Worm (Caenorhabditis elegans) whole organism, young adult: Measurements from ENCODE around the gene grd-3.

ENCODE experiments used
- C17E4.6 ChIP-seq: fragments of 200-800 bp; sonication (Bioruptor generic); IDR thresholded peaks from 2 replicates; pipeline ENCODE4 v1.3.6; 2022; ENCODE audit warnings: missing genetic modification reagents, missing genetic modification characterization, missing compliant biosample characterization
- D2030.7 ChIP-seq: fragments of 200-800 bp; sonication (Bioruptor generic); IDR thresholded peaks from 2 replicates; pipeline ENCODE4 v1.3.6; 2022; ENCODE audit warnings: missing genetic modification reagents, missing genetic modification characterization, missing compliant biosample characterization
- F10E7.11 ChIP-seq: sonication (generic microtip); optimal IDR thresholded peaks from 2 replicates; lab custom pipeline; 2017; ENCODE audit warnings: mild to moderate bottlenecking, missing genetic modification characterization, moderate library complexity, missing compliant biosample characterization
- F57A8.1 ChIP-seq: fragments of 200-800 bp; sonication (Bioruptor generic); optimal IDR thresholded peaks from 2 replicates; lab custom pipeline; 2018; ENCODE audit warnings: mild to moderate bottlenecking, missing genetic modification characterization, moderate library complexity, missing compliant biosample characterization
- T07F8.4 ChIP-seq: sonication (generic microtip); optimal IDR thresholded peaks from 2 replicates; lab custom pipeline; 2016; ENCODE audit warnings: mild to moderate bottlenecking, missing genetic modification characterization, moderate library complexity, missing compliant biosample characterization
- Y53F4B.3 ChIP-seq: fragments of 200-800 bp; sonication (Bioruptor generic); IDR thresholded peaks from 2 replicates; pipeline ENCODE4 v1.3.6; 2022; ENCODE audit warnings: missing genetic modification reagents, missing genetic modification characterization, missing compliant biosample characterization
- Y56A3A.18 ChIP-seq: fragments of 200-800 bp; sonication (Bioruptor generic); IDR thresholded peaks from 2 replicates; pipeline ENCODE4 v1.3.6; 2022; ENCODE audit warnings: missing genetic modification reagents, missing genetic modification characterization, missing compliant biosample characterization
- Y95B8A.8 ChIP-seq: fragments of 200-800 bp; sonication (Bioruptor generic); IDR thresholded peaks from 2 replicates; pipeline ENCODE4 v1.3.6; 2022; ENCODE audit warnings: missing genetic modification reagents, missing genetic modification characterization, missing compliant biosample characterization
- ZK185.1 ChIP-seq: sonication (generic microtip); optimal IDR thresholded peaks from 2 replicates; lab custom pipeline; 2016; ENCODE audit warnings: mild to moderate bottlenecking, missing genetic modification characterization, missing compliant biosample characterization; ENCODE audit not compliant: poor library complexity, severe bottlenecking
- akir-1 ChIP-seq: fragments of 200-800 bp; sonication (Bioruptor generic); optimal IDR thresholded peaks from 2 replicates; lab custom pipeline; 2018; ENCODE audit warnings: mild to moderate bottlenecking, missing genetic modification characterization, moderate library complexity, missing compliant biosample characterization
- athp-1 ChIP-seq: sonication (generic microtip); optimal IDR thresholded peaks from 2 replicates; lab custom pipeline; 2017; ENCODE audit warnings: mild to moderate bottlenecking, missing genetic modification characterization, missing compliant biosample characterization
- attf-3 ChIP-seq: fragments of 200-800 bp; sonication (Bioruptor generic); conservative IDR thresholded peaks from 2 replicates; pipeline ENCODE4 v1.3.6; 2022; ENCODE audit warnings: missing genetic modification reagents, missing genetic modification characterization, missing compliant biosample characterization
- bed-1 ChIP-seq: fragments of 200-800 bp; sonication (Bioruptor generic); IDR thresholded peaks from 2 replicates; pipeline ENCODE4 v1.3.6; 2022; ENCODE audit warnings: missing genetic modification reagents, missing genetic modification characterization, missing compliant biosample characterization
- ceh-79 ChIP-seq: sonication (generic microtip); optimal IDR thresholded peaks from 2 replicates; lab custom pipeline; 2017; ENCODE audit warnings: mild to moderate bottlenecking, missing genetic modification characterization, missing compliant biosample characterization
- ceh-91 ChIP-seq: fragments of 200-800 bp; sonication (Bioruptor generic); IDR thresholded peaks from 2 replicates; pipeline ENCODE4 v1.3.6; 2022; ENCODE audit warnings: missing genetic modification reagents, missing genetic modification characterization, missing compliant biosample characterization
- die-1 ChIP-seq: sonication (generic microtip); optimal IDR thresholded peaks from 2 replicates; lab custom pipeline; 2016; ENCODE audit warnings: missing genotype, mild to moderate bottlenecking, missing genetic modification characterization, missing compliant biosample characterization
- egrh-3 ChIP-seq: fragments of 200-800 bp; sonication (Bioruptor generic); IDR thresholded peaks from 2 replicates; pipeline ENCODE4 v1.3.6; 2022; ENCODE audit warnings: missing genetic modification reagents, missing genetic modification characterization, missing compliant biosample characterization
- ets-4 ChIP-seq: fragments of 200-800 bp; sonication (Bioruptor generic); optimal IDR thresholded peaks from 2 replicates; lab custom pipeline; 2018; ENCODE audit warnings: mild to moderate bottlenecking, missing genetic modification characterization, missing compliant biosample characterization
- hlh-12 ChIP-seq: sonication (generic microtip); optimal IDR thresholded peaks from 2 replicates; lab custom pipeline; 2016; ENCODE audit warnings: missing genetic modification characterization, missing compliant biosample characterization
- hmg-1.2 ChIP-seq: fragments of 200-800 bp; sonication (Bioruptor generic); IDR thresholded peaks from 2 replicates; pipeline ENCODE4 v1.3.6; 2022; ENCODE audit warnings: missing genetic modification reagents, missing genetic modification characterization, missing compliant biosample characterization
- hsf-1 ChIP-seq: fragments of 200-800 bp; sonication (Bioruptor generic); IDR thresholded peaks from 2 replicates; pipeline ENCODE4 v1.3.6; 2022; ENCODE audit warnings: missing genetic modification reagents, missing genetic modification characterization, missing compliant biosample characterization
- let-526 ChIP-seq: fragments of 200-800 bp; sonication (Bioruptor generic); IDR thresholded peaks from 2 replicates; pipeline ENCODE4 v1.3.6; 2022; ENCODE audit warnings: missing genetic modification reagents, missing genetic modification characterization, missing compliant biosample characterization
- lin-40 ChIP-seq: sonication (generic microtip); optimal IDR thresholded peaks from 2 replicates; lab custom pipeline; 2016; ENCODE audit warnings: missing genetic modification characterization, mild to moderate bottlenecking, missing compliant biosample characterization, missing genotype, missing genetic modification reagents
- lin-54 ChIP-seq: fragments of 200-800 bp; sonication (Bioruptor generic); optimal IDR thresholded peaks from 2 replicates; lab custom pipeline; 2018; ENCODE audit warnings: mild to moderate bottlenecking, missing genetic modification characterization, missing compliant biosample characterization
- lsy-27 ChIP-seq: sonication (generic microtip); optimal IDR thresholded peaks from 2 replicates; lab custom pipeline; 2017; ENCODE audit warnings: missing genetic modification characterization, mild to moderate bottlenecking, missing compliant biosample characterization, antibody characterized with exemption, missing genotype, borderline replicate concordance; ENCODE audit not compliant: insufficient read depth
- mes-4 ChIP-seq: sonication (generic microtip); optimal IDR thresholded peaks from 2 replicates; lab custom pipeline; 2016; ENCODE audit warnings: missing genotype, missing genetic modification characterization, missing compliant biosample characterization
- nfya-1 ChIP-seq: sonication (generic microtip); optimal IDR thresholded peaks from 2 replicates; lab custom pipeline; 2017; ENCODE audit warnings: antibody characterized with exemption, missing compliant biosample characterization, missing genetic modification characterization, borderline replicate concordance; ENCODE audit not compliant: insufficient read depth
- nfyb-1 ChIP-seq: fragments of 200-800 bp; sonication (Bioruptor generic); IDR thresholded peaks from 2 replicates; pipeline ENCODE4 v1.3.6; 2022; ENCODE audit warnings: missing genetic modification reagents, missing genetic modification characterization, missing compliant biosample characterization
- repo-1 ChIP-seq: sonication (generic microtip); optimal IDR thresholded peaks from 2 replicates; lab custom pipeline; 2017; ENCODE audit warnings: mild to moderate bottlenecking, missing genetic modification characterization, missing compliant biosample characterization
- unc-130 ChIP-seq: sonication (generic microtip); optimal IDR thresholded peaks from 2 replicates; lab custom pipeline; 2016; ENCODE audit warnings: missing genetic modification reagents, missing genetic modification characterization, missing compliant biosample characterization
- xnd-1 ChIP-seq: sonication (generic microtip); optimal IDR thresholded peaks from 2 replicates; lab custom pipeline; 2016; ENCODE audit warnings: missing genotype, missing genetic modification reagents, missing genetic modification characterization, missing compliant biosample characterization
- zfh-2 ChIP-seq: fragments of 200-800 bp; sonication (Bioruptor generic); conservative IDR thresholded peaks from 2 replicates; pipeline ENCODE4 v1.3.6; 2022; ENCODE audit warnings: missing genetic modification reagents, missing genetic modification characterization, missing compliant biosample characterization
- zim-3 ChIP-seq: sonication (generic microtip); optimal IDR thresholded peaks from 2 replicates; lab custom pipeline; 2017; ENCODE audit warnings: mild to moderate bottlenecking, missing genetic modification characterization, moderate library complexity, missing compliant biosample characterization
- ztf-18 ChIP-seq: sonication (generic microtip); optimal IDR thresholded peaks from 2 replicates; lab custom pipeline; 2016; ENCODE audit warnings: missing genotype, mild to moderate bottlenecking, missing genetic modification characterization, missing compliant biosample characterization
- ztf-6 ChIP-seq: fragments of 200-800 bp; sonication (Bioruptor generic); IDR thresholded peaks from 2 replicates; pipeline ENCODE4 v1.3.6; 2022; ENCODE audit warnings: missing genetic modification reagents, missing genetic modification characterization, missing compliant biosample characterization

grd-3 gene

ce11 chrIV:3477124-3477523, 37.7 kb downstream of the grd-3 start, which contains the start of gene srz-69:
srz-69 (minus strand) TSS chrIV:3477224.
- TF ChIP-seq zim-3 (tag; lab: Kevin White, UChicago) (no peak), xnd-1 (tag; lab: Kevin White, UChicago) (no peak), nfyb-1 (GFP tag; lab: Robert Waterston, UW) (no peak), nfya-1 (no peak), zfh-2 (GFP tag; lab: Robert Waterston, UW) (no peak), ztf-6 (GFP tag; lab: Robert Waterston, UW) (no peak), D2030.7 (GFP tag; lab: Robert Waterston, UW) (no peak), athp-1 (tag; lab: Kevin White, UChicago) (no peak)

ce11 chrIV:3478911-3479385, 39.5 kb downstream of the grd-3 start, which contains the start of the genes srz-70 and C09G12.5:
srz-70 (minus strand) TSS chrIV:3479011.
C09G12.5 (plus strand) TSS chrIV:3479335.
- no peak for TF ChIP-seq Y56A3A.18
- TF ChIP-seq hmg-1.2 (GFP tag; lab: Robert Waterston, UW) = no peak
- no peak for TF ChIP-seq die-1 (tag; lab: Kevin White, UChicago)
- no peak for TF ChIP-seq F10E7.11 (tag; lab: Kevin White, UChicago)
- TF ChIP-seq ceh-91 (GFP tag; lab: Robert Waterston, UW) = no peak
- TF ChIP-seq akir-1 (GFP tag; lab: Kevin White, UChicago) = no peak
- no peak for TF ChIP-seq egrh-3 (GFP tag; lab: Robert Waterston, UW)
- no peak for TF ChIP-seq ets-4 (GFP tag; lab: Kevin White, UChicago)
- no peak for TF ChIP-seq let-526 (GFP tag; lab: Robert Waterston, UW)
- no peak for TF ChIP-seq unc-130 (GFP tag; lab: Kevin White, UChicago)
- no peak for TF ChIP-seq F57A8.1
- TF ChIP-seq Y95B8A.8 = no peak
- TF ChIP-seq Y53F4B.3 (GFP tag; lab: Robert Waterston, UW) = no peak
- no peak for TF ChIP-seq lin-54 (GFP tag; lab: Kevin White, UChicago)

- TF ChIP-seq repo-1 (no peak), lin-40 (no peak), T07F8.4 (no peak), hlh-12 (tag; lab: Kevin White, UChicago) (no peak), bed-1 (no peak), D2030.7 (GFP tag; lab: Robert Waterston, UW) (no peak), C17E4.6 (no peak), mes-4 (no peak), ceh-79 (tag; lab: Kevin White, UChicago) (no peak), hsf-1 (no peak), ztf-18 (no peak), athp-1 (tag; lab: Kevin White, UChicago) (no peak), lsy-27 (tag; lab: Kevin White, UChicago) (no peak), attf-3 (GFP tag; lab: Robert Waterston, UW) (no peak), ZK185.1 (tag; lab: Kevin White, UChicago) (no peak)
Observed at ce11 chrIV:3481760-3482159, 42.3 kb downstream of the grd-3 start, which contains the start of gene srz-37. srz-37 (minus strand) TSS chrIV:3481860.
